Worm (Caenorhabditis elegans): ENCODE data around the gene his-41.
A peak's percentile ranks its signal among the peaks of the same experiment; 100 is the strongest.

Gene his-41

DNA sequence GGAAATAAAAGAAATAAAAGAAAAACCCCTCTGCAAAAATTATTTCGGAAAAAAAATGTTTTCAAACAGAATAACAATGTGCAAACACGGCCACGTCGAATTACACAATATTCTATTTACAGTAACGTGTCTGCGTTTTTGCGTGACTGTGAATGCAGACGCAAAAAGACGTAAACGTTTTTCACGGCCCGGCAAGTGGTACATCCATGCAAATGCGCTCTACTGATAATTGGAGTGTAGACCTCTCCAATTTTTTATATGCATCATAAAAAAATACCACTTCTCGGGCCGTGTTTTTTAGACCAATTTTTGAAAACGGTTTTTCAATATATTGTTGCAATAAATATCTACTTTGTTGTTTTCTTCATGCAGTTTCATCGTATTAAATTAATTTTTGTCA, 4.1 kb downstream of the his-41 start, which contains the start of gene nstp-10 (continued):
- no peak for TF ChIP-seq bed-1 (GFP tag; IDR thresholded peaks at IDR 0.05)
- peak; percentile 95 for TF ChIP-seq mcd-1 (GFP tag; IDR thresholded peaks at IDR 0.05)
- TF ChIP-seq B0336.3 (GFP tag; IDR thresholded peaks at IDR 0.05), result peak; percentile 82
- TF ChIP-seq ekl-4 (GFP tag; IDR thresholded peaks at IDR 0.05), result peak; percentile 79
- TF ChIP-seq ceh-100 (GFP tag; IDR thresholded peaks at IDR 0.05), result peak; percentile 76
- 0 out of 2 replicates have a peak, but pooled peaks have one; percentile 17 for TF ChIP-seq cebp-1 (GFP tag; IDR thresholded peaks at IDR 0.05)
- TF ChIP-seq cebp-1 (tag; optimal IDR thresholded peaks at IDR 0.05), result peak; percentile 48
- TF ChIP-seq akir-1 (GFP tag; optimal IDR thresholded peaks at IDR 0.05), result no peak
- peak; percentile 89 for TF ChIP-seq unc-130 (GFP tag; optimal IDR thresholded peaks at IDR 0.05)
- TF ChIP-seq nhr-80 (tag; optimal IDR thresholded peaks at IDR 0.05), result no peak
- peak; percentile 96 for TF ChIP-seq ceh-91 (GFP tag; IDR thresholded peaks at IDR 0.05)
- TF ChIP-seq rcor-1 (GFP tag; IDR thresholded peaks at IDR 0.05), result peak; percentile 89
- TF ChIP-seq snpc-3.4 (tag; optimal IDR thresholded peaks at IDR 0.05), result peak; percentile 88
- no peak for TF ChIP-seq F52B5.7 (tag; optimal IDR thresholded peaks at IDR 0.05)
- no peak for TF ChIP-seq lsy-27 (tag; optimal IDR thresholded peaks at IDR 0.05; ENCODE audit: borderline replicate concordance, insufficient read depth)
- TF ChIP-seq aptf-3 (GFP tag; IDR thresholded peaks at IDR 0.05), result no peak
- TF ChIP-seq nfyb-1 (GFP tag; IDR thresholded peaks at IDR 0.05), result peak; percentile 77
- peak; percentile 97 for TF ChIP-seq madf-6 (GFP tag; IDR thresholded peaks at IDR 0.05)
- TF ChIP-seq ama-1 (optimal IDR thresholded peaks at IDR 0.05), result no peak
- TF ChIP-seq ama-1 (GFP tag; optimal IDR thresholded peaks at IDR 0.05), result no peak
- peak; percentile 69 for TF ChIP-seq hmg-1.2 (GFP tag; IDR thresholded peaks at IDR 0.05)
- no peak for TF ChIP-seq hlh-12 (tag; optimal IDR thresholded peaks at IDR 0.05)
- TF ChIP-seq sdz-38 (tag; optimal IDR thresholded peaks at IDR 0.05), result no peak
- TF ChIP-seq B0035.1 (tag; optimal IDR thresholded peaks at IDR 0.05), result no peak
- no peak for TF ChIP-seq mel-28 (tag; optimal IDR thresholded peaks at IDR 0.05; ENCODE audit: borderline replicate concordance)
- TF ChIP-seq nhr-179 (tag; optimal IDR thresholded peaks at IDR 0.05), result no peak
- peak; percentile 94 for TF ChIP-seq pbrm-1 (GFP tag; IDR thresholded peaks at IDR 0.05)
- no peak for TF ChIP-seq fkh-3 (tag; optimal IDR thresholded peaks at IDR 0.05)
- TF ChIP-seq nhr-120 (GFP tag; IDR thresholded peaks at IDR 0.05), result no peak
- TF ChIP-seq pha-4 (tag; optimal IDR thresholded peaks at IDR 0.05), result no peak
- TF ChIP-seq gei-17 (GFP tag; optimal IDR thresholded peaks at IDR 0.05), result no peak
- peak; percentile 68; the same call in 1 of the 2 replicates for TF ChIP-seq Y53G8AR.9 (GFP tag; conservative IDR thresholded peaks at IDR 0.05)
- TF ChIP-seq efl-1 (GFP tag; optimal IDR thresholded peaks at IDR 0.05), result peak; percentile 88
- TF ChIP-seq T26A5.8 (tag; optimal IDR thresholded peaks at IDR 0.05), result no peak
- peak; percentile 50 for TF ChIP-seq sptf-2 (GFP tag; optimal IDR thresholded peaks at IDR 0.05)
- no peak for TF ChIP-seq zim-3 (tag; optimal IDR thresholded peaks at IDR 0.05)
- TF ChIP-seq Y95B8A.8 (GFP tag; IDR thresholded peaks at IDR 0.05), result peak; percentile 91
- TF ChIP-seq lin-26 (GFP tag; IDR thresholded peaks at IDR 0.05), result peak; percentile 72; the same call in 1 of the 2 replicates
- TF ChIP-seq K11D2.4 (GFP tag; IDR thresholded peaks at IDR 0.05), result no peak
- TF ChIP-seq rpc-1 (optimal IDR thresholded peaks at IDR 0.05), result no peak
- no peak for TF ChIP-seq rpc-1 (tag; optimal IDR thresholded peaks at IDR 0.05)
- peak; percentile 89 for TF ChIP-seq tlf-1 (GFP tag; optimal IDR thresholded peaks at IDR 0.05)
- TF ChIP-seq tbp1 (GFP tag; optimal IDR thresholded peaks at IDR 0.05), result peak; percentile 72
- peak; percentile 85 for TF ChIP-seq ceh-27 (GFP tag; optimal IDR thresholded peaks at IDR 0.05)
- TF ChIP-seq nhr-90 (tag; optimal IDR thresholded peaks at IDR 0.05), result no peak
- TF ChIP-seq lir-1 (GFP tag; conservative IDR thresholded peaks at IDR 0.05), result peak; percentile 71
- peak; percentile 62; the same call in 1 of the 2 replicates for TF ChIP-seq bed-2 (GFP tag; IDR thresholded peaks at IDR 0.05)
- TF ChIP-seq hsf-1 (GFP tag; IDR thresholded peaks at IDR 0.05), result peak; percentile 75; the same call in 1 of the 2 replicates
- TF ChIP-seq hlh-26 (GFP tag; conservative IDR thresholded peaks at IDR 0.05), result no peak
- TF ChIP-seq C17E4.6 (GFP tag; IDR thresholded peaks at IDR 0.05), result peak; percentile 83
- no peak for TF ChIP-seq B0261.1 (tag; optimal IDR thresholded peaks at IDR 0.05)
